Fruit fly (Drosophila melanogaster) whole organism, embryonic: Measurements from ENCODE around the gene Syt1.
A peak's percentile ranks its signal among the peaks of the same experiment; 100 is the strongest.

Experiments
- Adf1 ChIP-seq: fragments of 200-800 bp; sonication (Bioruptor generic); IDR thresholded peaks from 2 replicates; pipeline ENCODE4 v1.3.6; 2022; ENCODE audit warnings: missing biosample characterization, missing genetic modification characterization
- CG10543 ChIP-seq: fragments of 200-800 bp; sonication (Bioruptor generic); optimal IDR thresholded peaks from 3 replicates; lab custom pipeline; 2017; ENCODE audit warnings: missing biosample characterization, mild to moderate bottlenecking, missing genetic modification characterization, moderate library complexity
- CG10565 ChIP-seq: fragments of 200-800 bp; sonication (Bioruptor generic); optimal IDR thresholded peaks from 3 replicates; lab custom pipeline; 2016; ENCODE audit warnings: missing biosample characterization, mild to moderate bottlenecking, missing genetic modification characterization
- CG11085 ChIP-seq: fragments of 200-800 bp; sonication (Bioruptor generic); IDR thresholded peaks from 2 replicates; pipeline ENCODE4 v1.3.6; 2022; ENCODE audit warnings: missing biosample characterization, missing genetic modification characterization
- CG11456 ChIP-seq: fragments of 200-800 bp; sonication (Bioruptor generic); IDR thresholded peaks from 3 replicates; pipeline ENCODE4 v1.3.6; 2022; ENCODE audit warnings: missing biosample characterization, missing genetic modification characterization
- CG12769 ChIP-seq: fragments of 200-800 bp; sonication (Bioruptor generic); optimal IDR thresholded peaks from 2 replicates; lab custom pipeline; 2019; ENCODE audit warnings: missing biosample characterization, mild to moderate bottlenecking, missing genetic modification characterization, moderate library complexity
- CG13894 ChIP-seq: fragments of 200-800 bp; sonication (Bioruptor generic); optimal IDR thresholded peaks from 3 replicates; lab custom pipeline; 2018; ENCODE audit warnings: missing biosample characterization, mild to moderate bottlenecking, missing genetic modification characterization, moderate library complexity
- CG15479 ChIP-seq: fragments of 200-800 bp; sonication (Bioruptor generic); optimal IDR thresholded peaks from 3 replicates; lab custom pipeline; 2019; ENCODE audit warnings: missing biosample characterization, mild to moderate bottlenecking, missing genetic modification characterization, moderate library complexity
- CG15601 ChIP-seq: fragments of 200-800 bp; sonication (Bioruptor generic); optimal IDR thresholded peaks from 3 replicates; lab custom pipeline; 2019; ENCODE audit warnings: missing biosample characterization, mild to moderate bottlenecking, missing genetic modification characterization, moderate library complexity
- CG2129 ChIP-seq: fragments of 200-800 bp; sonication (Bioruptor generic); IDR thresholded peaks from 2 replicates; pipeline ENCODE4 v1.3.6; 2022; ENCODE audit warnings: missing biosample characterization, missing genetic modification characterization; ENCODE audit not compliant: partially characterized antibody
- CG3281 ChIP-seq: fragments of 200-800 bp; sonication (Bioruptor generic); optimal IDR thresholded peaks from 3 replicates; lab custom pipeline; 2017; ENCODE audit warnings: missing biosample characterization, mild to moderate bottlenecking, missing genetic modification characterization
- CG34376 ChIP-seq: fragments of 200-800 bp; sonication (Bioruptor generic); optimal IDR thresholded peaks from 2 replicates; lab custom pipeline; 2018; ENCODE audit warnings: missing biosample characterization, mild to moderate bottlenecking, missing genetic modification characterization
- CG4424 ChIP-seq: fragments of 200-800 bp; sonication (Bioruptor generic); optimal IDR thresholded peaks from 3 replicates; lab custom pipeline; 2016; ENCODE audit warnings: missing biosample characterization, missing genetic modification characterization
- CG4820 ChIP-seq: fragments of 200-800 bp; sonication (Bioruptor generic); optimal IDR thresholded peaks from 3 replicates; lab custom pipeline; 2016; ENCODE audit warnings: missing biosample characterization, missing genetic modification characterization
- CG7786 ChIP-seq: fragments of 200-800 bp; sonication (Bioruptor generic); optimal IDR thresholded peaks from 2 replicates; lab custom pipeline; 2016; ENCODE audit warnings: missing biosample characterization, missing genetic modification characterization
- CG8290 ChIP-seq, 3 experiments: fragments of 200-800 bp; sonication (Bioruptor generic); optimal IDR thresholded peaks; 2 replicates each; lab custom pipeline; 2016 to 2019; ENCODE audit warnings: missing biosample characterization in 3 of 3, missing genetic modification characterization in 3 of 3, mild to moderate bottlenecking in 2 of 3, moderate library complexity in 1 of 3
- CG9727 ChIP-seq: fragments of 200-800 bp; sonication (Bioruptor generic); optimal IDR thresholded peaks from 3 replicates; lab custom pipeline; 2017; ENCODE audit warnings: missing biosample characterization, mild to moderate bottlenecking, missing genetic modification characterization
- CrebB ChIP-seq: fragments of 200-800 bp; sonication (Bioruptor generic); optimal IDR thresholded peaks from 3 replicates; lab custom pipeline; 2018; ENCODE audit warnings: missing biosample characterization, mild to moderate bottlenecking, missing genetic modification characterization
- ERR ChIP-seq: fragments of 200-800 bp; sonication (Bioruptor generic); optimal IDR thresholded peaks from 2 replicates; lab custom pipeline; 2016; ENCODE audit warnings: missing biosample characterization, missing genetic modification characterization
- H2.0 ChIP-seq: fragments of 200-800 bp; sonication (Bioruptor generic); IDR thresholded peaks from 2 replicates; pipeline ENCODE4 v1.3.6; 2022; ENCODE audit warnings: missing biosample characterization, missing genetic modification characterization
- HLH54F ChIP-seq: fragments of 200-800 bp; sonication (Bioruptor generic); optimal IDR thresholded peaks from 3 replicates; lab custom pipeline; 2016; ENCODE audit warnings: missing biosample characterization, missing genetic modification characterization
- HmgZ ChIP-seq: fragments of 200-800 bp; sonication (Bioruptor generic); optimal IDR thresholded peaks from 2 replicates; lab custom pipeline; 2018; ENCODE audit warnings: missing biosample characterization, mild to moderate bottlenecking, missing genetic modification characterization
- Lpt ChIP-seq: fragments of >200 bp; optimal IDR thresholded peaks from 2 replicates; lab custom pipeline; 2018; ENCODE audit warnings: missing biosample characterization, missing genetic modification characterization
- MTF-1 ChIP-seq: fragments of 200-800 bp; sonication (Bioruptor generic); optimal IDR thresholded peaks from 2 replicates; lab custom pipeline; 2018; ENCODE audit warnings: missing biosample characterization, mild to moderate bottlenecking, missing genetic modification characterization, borderline replicate concordance
- NK7.1 ChIP-seq: fragments of 200-800 bp; sonication (Bioruptor generic); optimal IDR thresholded peaks from 3 replicates; lab custom pipeline; 2016; ENCODE audit warnings: missing biosample characterization, missing genetic modification characterization
- PHDP ChIP-seq: fragments of 200-800 bp; sonication (Bioruptor generic); optimal IDR thresholded peaks from 3 replicates; lab custom pipeline; 2018; ENCODE audit warnings: missing biosample characterization, mild to moderate bottlenecking, missing genetic modification characterization, moderate library complexity
- Ptx1 ChIP-seq: fragments of 200-800 bp; sonication (Bioruptor generic); IDR thresholded peaks from 2 replicates; pipeline ENCODE4 v1.3.6; 2022; ENCODE audit warnings: missing biosample characterization, missing genetic modification characterization
- Ravus ChIP-seq: fragments of 200-800 bp; sonication (Bioruptor generic); IDR thresholded peaks from 2 replicates; pipeline ENCODE4 v1.3.6; 2022; ENCODE audit warnings: missing biosample characterization, missing genetic modification characterization
- Trl ChIP-seq, 3 experiments: fragments of >200 bp in 2 of 3; fragments of 200-800 bp in 1 of 3; sonication (Bioruptor generic) in 1 of 3; optimal IDR thresholded peaks; 2 replicates in 1 of 3; 3 replicates in 2 of 3; lab custom pipeline; 2016 to 2017; ENCODE audit warnings: missing biosample characterization in 1 of 3, missing genetic modification characterization in 1 of 3
- al ChIP-seq: fragments of 200-800 bp; sonication (Bioruptor generic); IDR thresholded peaks from 2 replicates; pipeline ENCODE4 v1.3.6; 2022; ENCODE audit warnings: missing biosample characterization, missing genetic modification characterization
- ash1 ChIP-seq: fragments of 200-800 bp; sonication (Bioruptor generic); optimal IDR thresholded peaks from 2 replicates; lab custom pipeline; 2018; ENCODE audit warnings: missing biosample characterization, mild to moderate bottlenecking, missing genetic modification characterization
- az2 ChIP-seq: fragments of 200-800 bp; sonication (Bioruptor generic); optimal IDR thresholded peaks from 3 replicates; lab custom pipeline; 2016; ENCODE audit warnings: missing biosample characterization, missing genetic modification characterization
- btn ChIP-seq: fragments of 200-800 bp; sonication (Bioruptor generic); optimal IDR thresholded peaks from 2 replicates; lab custom pipeline; 2016; ENCODE audit warnings: missing biosample characterization, missing genetic modification characterization
- fd64A ChIP-seq: fragments of 200-800 bp; sonication (Bioruptor generic); optimal IDR thresholded peaks from 3 replicates; lab custom pipeline; 2018; ENCODE audit warnings: missing biosample characterization, mild to moderate bottlenecking, missing genetic modification characterization
- ftz-f1 ChIP-seq: fragments of 200-800 bp; sonication (Bioruptor generic); optimal IDR thresholded peaks from 2 replicates; lab custom pipeline; 2016; ENCODE audit warnings: missing biosample characterization, missing genetic modification characterization
- gro ChIP-seq: fragments of 200-800 bp; sonication (Bioruptor generic); optimal IDR thresholded peaks from 2 replicates; lab custom pipeline; 2016; ENCODE audit warnings: missing biosample characterization, missing genetic modification characterization
- lbe ChIP-seq: fragments of 200-800 bp; sonication (Bioruptor generic); optimal IDR thresholded peaks from 2 replicates; lab custom pipeline; 2016; ENCODE audit warnings: missing biosample characterization, mild to moderate bottlenecking, missing genetic modification characterization
- mam ChIP-seq: fragments of 200-800 bp; sonication (Bioruptor generic); optimal IDR thresholded peaks from 3 replicates; lab custom pipeline; 2016; ENCODE audit warnings: missing biosample characterization, missing genetic modification characterization
- mirr ChIP-seq: fragments of 200-800 bp; sonication (Bioruptor generic); optimal IDR thresholded peaks from 3 replicates; lab custom pipeline; 2018; ENCODE audit warnings: missing biosample characterization, mild to moderate bottlenecking, missing genetic modification characterization
- mld ChIP-seq: fragments of 200-800 bp; sonication (Bioruptor generic); IDR thresholded peaks from 3 replicates; pipeline ENCODE4 v1.3.6; 2022; ENCODE audit warnings: missing biosample characterization, missing genetic modification characterization; ENCODE audit not compliant: partially characterized antibody
- prd ChIP-seq, 3 experiments: fragments of >200 bp in 2 of 3; fragments of 200-800 bp in 1 of 3; sonication (Bioruptor generic) in 1 of 3; optimal IDR thresholded peaks in 2 of 3; IDR thresholded peaks in 1 of 3; 2 replicates in 2 of 3; 3 replicates in 1 of 3; pipeline versions ENCODE4 v1.3.6 to Lab custom; 2017 to 2022; ENCODE audit warnings: missing biosample characterization in 1 of 3, missing genetic modification characterization in 1 of 3
- salm ChIP-seq: fragments of 200-800 bp; sonication (Bioruptor generic); optimal IDR thresholded peaks from 2 replicates; lab custom pipeline; 2018; ENCODE audit warnings: missing biosample characterization, mild to moderate bottlenecking, missing genetic modification characterization
- sd ChIP-seq: fragments of 200-800 bp; sonication (Bioruptor generic); optimal IDR thresholded peaks from 3 replicates; lab custom pipeline; 2018; ENCODE audit warnings: missing biosample characterization, mild to moderate bottlenecking, missing genetic modification characterization, moderate library complexity
- so ChIP-seq: fragments of 200-800 bp; sonication (Bioruptor generic); IDR thresholded peaks from 3 replicates; pipeline ENCODE4 v1.3.6; 2022; ENCODE audit warnings: missing biosample characterization, missing genetic modification characterization
- ssp ChIP-seq: fragments of 200-800 bp; sonication (Bioruptor generic); IDR thresholded peaks from 2 replicates; pipeline ENCODE4 v1.3.6; 2022; ENCODE audit warnings: missing biosample characterization, missing genetic modification characterization
- stc ChIP-seq: fragments of 200-800 bp; sonication (Bioruptor generic); IDR thresholded peaks from 2 replicates; pipeline ENCODE4 v1.3.6; 2022; ENCODE audit warnings: missing biosample characterization, missing genetic modification characterization
- z ChIP-seq: fragments of 200-800 bp; sonication (Bioruptor generic); IDR thresholded peaks from 3 replicates; pipeline ENCODE4 v1.3.6; 2022; ENCODE audit warnings: missing biosample characterization, missing genetic modification characterization

Syt1 gene

dm6 chr2L:2751085-2751710 is 48.6 kb downstream of the Syt1 start (continued):
- TF ChIP-seq CG8290 (GFP tag; optimal IDR thresholded peaks at IDR 0.05; lab: Kevin White, UChicago), result no peak
- TF ChIP-seq CG8290 (tag; optimal IDR thresholded peaks at IDR 0.05; lab: Kevin White, UChicago), result peak in 1 of 2 experiments; percentile 53
- TF ChIP-seq HmgZ, result peak; percentile 32
- TF ChIP-seq CG3281, result no peak
- TF ChIP-seq ftz-f1 (GFP tag; lab: Kevin White, UChicago), result peak; percentile 5
- TF ChIP-seq mirr (GFP tag; lab: Kevin White, UChicago), result peak; percentile 73
- no peak for TF ChIP-seq Ptx1 (GFP tag; lab: Robert Waterston, UW)
- TF ChIP-seq CG13894 (tag; lab: Kevin White, UChicago), result peak; percentile 97
- peak; percentile 89 for TF ChIP-seq CG10543 (GFP tag; lab: Kevin White, UChicago)
- no peak for TF ChIP-seq CG15601 (tag; lab: Kevin White, UChicago)
- no peak for TF ChIP-seq CG11456 (GFP tag; lab: Robert Waterston, UW)
- TF ChIP-seq CG12769 (tag; lab: Kevin White, UChicago), result peak; percentile 82
- TF ChIP-seq CG34376 (GFP tag; lab: Kevin White, UChicago), result peak; percentile 44
- peak; percentile 17 for TF ChIP-seq lbe (GFP tag; lab: Kevin White, UChicago)
- TF ChIP-seq sd (tag; lab: Kevin White, UChicago), result peak; percentile 82
- peak; percentile 36 for TF ChIP-seq gro (GFP tag; lab: Kevin White, UChicago)
- peak in 1 of 2 experiments; percentile 55 for TF ChIP-seq Trl (optimal IDR thresholded peaks at IDR 0.05; lab: Kevin White, UChicago)
- no peak for TF ChIP-seq Trl (GFP tag; optimal IDR thresholded peaks at IDR 0.05; lab: Kevin White, UChicago)
- no peak for TF ChIP-seq CG7786 (GFP tag; lab: Kevin White, UChicago)

dm6 chr2L:2750337-2751084 is 49.3 kb downstream of the Syt1 start:
- TF ChIP-seq mld, result no peak
- peak; percentile 73 for TF ChIP-seq CG4820
- TF ChIP-seq ssp (GFP tag; lab: Robert Waterston, UW), result no peak
- TF ChIP-seq CG11085, result no peak
- peak; percentile 81 for TF ChIP-seq CG9727
- no peak for TF ChIP-seq Ravus (GFP tag; lab: Robert Waterston, UW)
- no peak for TF ChIP-seq so (GFP tag; lab: Robert Waterston, UW)
- no peak for TF ChIP-seq CG2129 (GFP tag; lab: Robert Waterston, UW)
- no peak for TF ChIP-seq H2.0
- TF ChIP-seq PHDP (tag; lab: Kevin White, UChicago), result peak; percentile 80
- TF ChIP-seq NK7.1, result peak; percentile 73
- TF ChIP-seq al, result no peak
- peak; percentile 75 for TF ChIP-seq HLH54F
- TF ChIP-seq Lpt (GFP tag; lab: Kevin White, UChicago), result no peak
- peak; percentile 72 for TF ChIP-seq CG4424 (GFP tag; lab: Kevin White, UChicago)
- TF ChIP-seq CG15479 (GFP tag; lab: Kevin White, UChicago), result peak; percentile 92
- TF ChIP-seq MTF-1, result peak; percentile 73
- peak; percentile 75 for TF ChIP-seq ERR (GFP tag; lab: Kevin White, UChicago)
- TF ChIP-seq mam (GFP tag; lab: Kevin White, UChicago), result peak; percentile 83
- peak; percentile 77 for TF ChIP-seq CrebB (tag; lab: Kevin White, UChicago)
- no peak for TF ChIP-seq CG10565
- peak; percentile 80 for TF ChIP-seq btn (GFP tag; lab: Kevin White, UChicago)
- TF ChIP-seq fd64A (GFP tag; lab: Kevin White, UChicago), result peak; percentile 59
- TF ChIP-seq z (GFP tag; lab: Robert Waterston, UW), result no peak
- no peak for TF ChIP-seq stc
- TF ChIP-seq ash1 (GFP tag; lab: Kevin White, UChicago), result peak; percentile 62
- peak; percentile 47 for TF ChIP-seq salm (tag; lab: Kevin White, UChicago)
- no peak for TF ChIP-seq Adf1 (GFP tag; lab: Robert Waterston, UW)
- peak; percentile 74 for TF ChIP-seq az2 (GFP tag; lab: Kevin White, UChicago)
- no peak for TF ChIP-seq prd (optimal IDR thresholded peaks at IDR 0.05; lab: Kevin White, UChicago)
- TF ChIP-seq prd (GFP tag; IDR thresholded peaks at IDR 0.05; lab: Robert Waterston, UW), result no peak
